Fruit fly (Drosophila melanogaster) whole organism, prepupa: ENCODE results near the gene CG14892.

ENCODE experiments used
- Blimp-1 ChIP-seq: fragments of 200-800 bp; sonication (Bioruptor generic); optimal IDR thresholded peaks from 3 replicates; lab custom pipeline; 2017; ENCODE audit warnings: missing biosample characterization, missing genetic modification characterization, mild to moderate bottlenecking, moderate library complexity, missing genetic modification reagents
- CG34406 ChIP-seq: fragments of 200-800 bp; sonication (Bioruptor generic); optimal IDR thresholded peaks from 3 replicates; lab custom pipeline; 2016; ENCODE audit warnings: missing biosample characterization, missing genetic modification characterization
- CG6276 ChIP-seq: fragments of 200-800 bp; sonication (Bioruptor generic); optimal IDR thresholded peaks from 2 replicates; lab custom pipeline; 2017; ENCODE audit warnings: missing biosample characterization, mild to moderate bottlenecking, missing genetic modification characterization
- Ets21C ChIP-seq: fragments of 200-800 bp; sonication (Bioruptor generic); optimal IDR thresholded peaks from 3 replicates; lab custom pipeline; 2016; ENCODE audit warnings: missing biosample characterization, missing genetic modification characterization
- Ets96B ChIP-seq: fragments of 200-800 bp; optimal IDR thresholded peaks from 2 replicates; lab custom pipeline; 2019; ENCODE audit warnings: missing biosample characterization, mild to moderate bottlenecking, missing genetic modification characterization, moderate library complexity
- Hr39 ChIP-seq: fragments of 200-800 bp; sonication (Bioruptor generic); optimal IDR thresholded peaks from 2 replicates; lab custom pipeline; 2016; ENCODE audit warnings: missing biosample characterization, missing genetic modification characterization
- Hr4 ChIP-seq: fragments of 200-800 bp; sonication (Bioruptor generic); optimal IDR thresholded peaks from 3 replicates; lab custom pipeline; 2016; ENCODE audit warnings: missing biosample characterization, missing genetic modification characterization
- OdsH ChIP-seq: fragments of 200-800 bp; sonication (Bioruptor generic); optimal IDR thresholded peaks from 3 replicates; lab custom pipeline; 2016; ENCODE audit warnings: missing biosample characterization, missing genetic modification characterization
- Sox102F ChIP-seq: fragments of 200-800 bp; sonication (Bioruptor generic); optimal IDR thresholded peaks from 2 replicates; lab custom pipeline; 2016; ENCODE audit warnings: missing biosample characterization, mild to moderate bottlenecking, missing genetic modification characterization
- dsx ChIP-seq: fragments of 200-800 bp; optimal IDR thresholded peaks from 3 replicates; lab custom pipeline; 2019; ENCODE audit warnings: missing biosample characterization, mild to moderate bottlenecking, missing genetic modification characterization, moderate library complexity; ENCODE audit not compliant: poor library complexity, severe bottlenecking

- TF ChIP-seq CG6276 (no peak), Hr39 (GFP tag; lab: Kevin White, UChicago) (no peak), Ets21C (no peak), Blimp-1 (GFP tag; lab: Kevin White, UChicago) (no peak), Ets96B (tag; lab: Kevin White, UChicago) (no peak), Hr4 (GFP tag; lab: Kevin White, UChicago) (no peak), dsx (GFP tag; lab: Kevin White, UChicago) (no peak), OdsH (GFP tag; lab: Kevin White, UChicago) (no peak), Sox102F (no peak), CG34406 (GFP tag; lab: Kevin White, UChicago) (no peak)
Measured at dm6 chr3R:16564775-16565174, 29.4 kb upstream of the CG14892 start.
